Fruit fly (Drosophila melanogaster) whole organism, embryonic: Measurements from ENCODE around the gene CG34242.

ENCODE experiments used
- Abd-B ChIP-seq: fragments of 200-800 bp; sonication (Bioruptor generic); optimal IDR thresholded peaks from 2 replicates; lab custom pipeline; 2018; ENCODE audit warnings: missing biosample characterization, mild to moderate bottlenecking, missing genetic modification characterization, moderate library complexity
- Aef1 ChIP-seq: fragments of 200-800 bp; sonication (Bioruptor generic); IDR thresholded peaks from 3 replicates; pipeline ENCODE4 v1.3.6; 2022; ENCODE audit warnings: missing biosample characterization, missing genetic modification characterization
- BtbVII ChIP-seq: fragments of 200-800 bp; sonication (Bioruptor generic); optimal IDR thresholded peaks from 3 replicates; lab custom pipeline; 2017; ENCODE audit warnings: missing biosample characterization, mild to moderate bottlenecking, missing genetic modification characterization
- CG10431 ChIP-seq: fragments of 200-800 bp; sonication (Bioruptor generic); optimal IDR thresholded peaks from 3 replicates; lab custom pipeline; 2018; ENCODE audit warnings: missing biosample characterization, mild to moderate bottlenecking, missing genetic modification characterization
- CG13287 ChIP-seq: fragments of 200-800 bp; sonication (Bioruptor generic); IDR thresholded peaks from 2 replicates; pipeline ENCODE4 v1.3.6; 2022; ENCODE audit warnings: missing biosample characterization, missing genetic modification characterization; ENCODE audit not compliant: partially characterized antibody
- CG16813 ChIP-seq: fragments of 200-800 bp; sonication (Bioruptor generic); IDR thresholded peaks from 3 replicates; pipeline ENCODE4 v1.3.6; 2022; ENCODE audit warnings: missing biosample characterization, missing genetic modification characterization; ENCODE audit not compliant: partially characterized antibody
- CG17829 ChIP-seq: fragments of 200-800 bp; optimal IDR thresholded peaks from 2 replicates; lab custom pipeline; 2019; ENCODE audit warnings: missing biosample characterization, mild to moderate bottlenecking, missing genetic modification characterization, moderate library complexity
- CG2129 ChIP-seq: fragments of 200-800 bp; sonication (Bioruptor generic); IDR thresholded peaks from 2 replicates; pipeline ENCODE4 v1.3.6; 2022; ENCODE audit warnings: missing biosample characterization, missing genetic modification characterization; ENCODE audit not compliant: partially characterized antibody
- CG2712 ChIP-seq: fragments of 200-800 bp; optimal IDR thresholded peaks from 3 replicates; lab custom pipeline; 2019; ENCODE audit warnings: missing biosample characterization, mild to moderate bottlenecking, missing genetic modification characterization, moderate library complexity
- CG2889 ChIP-seq: fragments of 200-800 bp; sonication (Bioruptor generic); IDR thresholded peaks from 3 replicates; pipeline ENCODE4 v1.3.6; 2022; ENCODE audit warnings: missing biosample characterization, missing genetic modification characterization
- CG34224 ChIP-seq: fragments of 200-800 bp; sonication (Bioruptor generic); IDR thresholded peaks from 3 replicates; pipeline ENCODE4 v1.3.6; 2022; ENCODE audit warnings: missing biosample characterization, missing genetic modification characterization; ENCODE audit not compliant: partially characterized antibody
- CG34376 ChIP-seq: fragments of 200-800 bp; sonication (Bioruptor generic); optimal IDR thresholded peaks from 2 replicates; lab custom pipeline; 2018; ENCODE audit warnings: missing biosample characterization, mild to moderate bottlenecking, missing genetic modification characterization
- CG34422 ChIP-seq: fragments of 200-800 bp; sonication (Bioruptor generic); IDR thresholded peaks from 3 replicates; pipeline ENCODE4 v1.3.6; 2022; ENCODE audit warnings: missing biosample characterization, missing genetic modification characterization
- CG4404 ChIP-seq: fragments of 200-800 bp; sonication (Bioruptor generic); IDR thresholded peaks from 2 replicates; pipeline ENCODE4 v1.3.6; 2022; ENCODE audit warnings: missing biosample characterization, missing genetic modification characterization
- CG4730 ChIP-seq: fragments of 200-800 bp; sonication (Bioruptor generic); IDR thresholded peaks from 2 replicates; pipeline ENCODE4 v1.3.6; 2022; ENCODE audit warnings: missing biosample characterization, missing genetic modification characterization
- CG4820 ChIP-seq: fragments of 200-800 bp; sonication (Bioruptor generic); optimal IDR thresholded peaks from 3 replicates; lab custom pipeline; 2016; ENCODE audit warnings: missing biosample characterization, missing genetic modification characterization
- CG6175 ChIP-seq: fragments of 200-800 bp; sonication (Bioruptor generic); IDR thresholded peaks from 3 replicates; pipeline ENCODE4 v1.3.6; 2022; ENCODE audit warnings: missing biosample characterization, missing genetic modification characterization
- CG8388 ChIP-seq: fragments of 200-800 bp; sonication (Bioruptor generic); optimal IDR thresholded peaks from 2 replicates; lab custom pipeline; 2019; ENCODE audit warnings: missing biosample characterization, mild to moderate bottlenecking, missing genetic modification characterization, moderate library complexity
- CG9817 ChIP-seq: fragments of 200-800 bp; sonication (Bioruptor generic); optimal IDR thresholded peaks from 2 replicates; lab custom pipeline; 2018; ENCODE audit warnings: missing biosample characterization, mild to moderate bottlenecking, missing genetic modification characterization, moderate library complexity
- Dll ChIP-seq: fragments of 200-800 bp; sonication (Bioruptor generic); IDR thresholded peaks from 4 replicates; pipeline ENCODE4 v1.3.6; 2022; ENCODE audit warnings: missing biosample characterization, missing genetic modification characterization; ENCODE audit not compliant: partially characterized antibody
- Doc2 ChIP-seq: fragments of 200-800 bp; sonication (Bioruptor generic); IDR thresholded peaks from 2 replicates; pipeline ENCODE4 v1.3.6; 2022; ENCODE audit warnings: missing biosample characterization, missing genetic modification characterization
- Doc3 ChIP-seq: fragments of 200-800 bp; sonication (Bioruptor generic); IDR thresholded peaks from 3 replicates; pipeline ENCODE4 v1.3.6; 2022; ENCODE audit warnings: missing biosample characterization, missing genetic modification characterization; ENCODE audit not compliant: partially characterized antibody
- Hsf ChIP-seq: fragments of 200-800 bp; sonication (Bioruptor generic); optimal IDR thresholded peaks from 3 replicates; lab custom pipeline; 2016; ENCODE audit warnings: missing biosample characterization, missing genetic modification characterization
- Nf-YA ChIP-seq: fragments of 200-800 bp; sonication (Bioruptor generic); IDR thresholded peaks from 2 replicates; pipeline ENCODE4 v1.3.6; 2022; ENCODE audit warnings: missing biosample characterization, missing genetic modification characterization
- Rx ChIP-seq: fragments of 200-800 bp; sonication (Bioruptor generic); IDR thresholded peaks from 2 replicates; pipeline ENCODE4 v1.3.6; 2022; ENCODE audit warnings: missing biosample characterization, missing genetic modification characterization
- Scr ChIP-seq: fragments of 200-800 bp; sonication (Bioruptor generic); IDR thresholded peaks from 2 replicates; pipeline ENCODE4 v1.3.6; 2022; ENCODE audit warnings: missing biosample characterization, missing genetic modification characterization; ENCODE audit not compliant: partially characterized antibody
- ab ChIP-seq: fragments of 200-800 bp; sonication (Bioruptor generic); optimal IDR thresholded peaks from 2 replicates; lab custom pipeline; 2016; ENCODE audit warnings: missing biosample characterization, missing genetic modification characterization
- aop ChIP-seq: fragments of 200-800 bp; sonication (Bioruptor generic); IDR thresholded peaks from 2 replicates; pipeline ENCODE4 v1.3.6; 2022; ENCODE audit warnings: missing biosample characterization, missing genetic modification characterization
- az2 ChIP-seq: fragments of 200-800 bp; sonication (Bioruptor generic); optimal IDR thresholded peaks from 3 replicates; lab custom pipeline; 2016; ENCODE audit warnings: missing biosample characterization, missing genetic modification characterization
- bigmax ChIP-seq: fragments of 200-800 bp; sonication (Bioruptor generic); optimal IDR thresholded peaks from 2 replicates; lab custom pipeline; 2018; ENCODE audit warnings: missing biosample characterization, mild to moderate bottlenecking, missing genetic modification characterization
- bsh ChIP-seq, 2 experiments: fragments of 200-800 bp; sonication (Bioruptor generic); optimal IDR thresholded peaks; 2 replicates each; lab custom pipeline; 2017 to 2018; ENCODE audit warnings: mild to moderate bottlenecking in 2 of 2, missing biosample characterization in 2 of 2, missing genetic modification characterization in 2 of 2, moderate library complexity in 1 of 2
- corto ChIP-seq: fragments of 200-800 bp; sonication (Bioruptor generic); optimal IDR thresholded peaks from 2 replicates; lab custom pipeline; 2016; ENCODE audit warnings: missing biosample characterization, mild to moderate bottlenecking, missing genetic modification characterization, moderate library complexity
- fd64A ChIP-seq: fragments of 200-800 bp; sonication (Bioruptor generic); optimal IDR thresholded peaks from 3 replicates; lab custom pipeline; 2018; ENCODE audit warnings: missing biosample characterization, mild to moderate bottlenecking, missing genetic modification characterization
- grn ChIP-seq: fragments of 200-800 bp; sonication (Bioruptor generic); optimal IDR thresholded peaks from 3 replicates; lab custom pipeline; 2017; ENCODE audit warnings: missing biosample characterization, missing genetic modification characterization
- gsb ChIP-seq: fragments of 200-800 bp; sonication (Bioruptor generic); IDR thresholded peaks from 2 replicates; pipeline ENCODE4 v1.3.6; 2022; ENCODE audit warnings: missing biosample characterization, missing genetic modification characterization
- hb ChIP-seq: fragments of 200-800 bp; sonication (Bioruptor generic); IDR thresholded peaks from 3 replicates; pipeline ENCODE4 v1.3.6; 2022; ENCODE audit warnings: missing biosample characterization, missing genetic modification characterization; ENCODE audit not compliant: partially characterized antibody
- hkb ChIP-seq, 2 experiments: fragments of 200-800 bp in 1 of 2; fragments of >200 bp in 1 of 2; sonication (Bioruptor generic) in 1 of 2; IDR thresholded peaks in 1 of 2; optimal IDR thresholded peaks in 1 of 2; 2 replicates each; pipeline versions ENCODE4 v1.3.6 to Lab custom; 2017 to 2022; ENCODE audit warnings: missing biosample characterization in 1 of 2, missing genetic modification characterization in 1 of 2
- lbe ChIP-seq: fragments of 200-800 bp; sonication (Bioruptor generic); optimal IDR thresholded peaks from 2 replicates; lab custom pipeline; 2016; ENCODE audit warnings: missing biosample characterization, mild to moderate bottlenecking, missing genetic modification characterization
- mirr ChIP-seq: fragments of 200-800 bp; sonication (Bioruptor generic); optimal IDR thresholded peaks from 3 replicates; lab custom pipeline; 2018; ENCODE audit warnings: missing biosample characterization, mild to moderate bottlenecking, missing genetic modification characterization
- mld ChIP-seq: fragments of 200-800 bp; sonication (Bioruptor generic); IDR thresholded peaks from 3 replicates; pipeline ENCODE4 v1.3.6; 2022; ENCODE audit warnings: missing biosample characterization, missing genetic modification characterization; ENCODE audit not compliant: partially characterized antibody
- nerfin-2 ChIP-seq: fragments of 200-800 bp; sonication (Bioruptor generic); IDR thresholded peaks from 2 replicates; pipeline ENCODE4 v1.3.6; 2022; ENCODE audit warnings: missing biosample characterization, missing genetic modification characterization; ENCODE audit not compliant: partially characterized antibody
- odd ChIP-seq: fragments of 200-800 bp; sonication (Bioruptor generic); optimal IDR thresholded peaks from 2 replicates; lab custom pipeline; 2017; ENCODE audit warnings: missing biosample characterization, mild to moderate bottlenecking, missing genetic modification characterization
- pzg ChIP-seq: fragments of 200-800 bp; sonication (Bioruptor generic); optimal IDR thresholded peaks from 3 replicates; lab custom pipeline; 2018; ENCODE audit warnings: missing biosample characterization, mild to moderate bottlenecking, missing genetic modification characterization, moderate library complexity
- slou ChIP-seq: fragments of 200-800 bp; sonication (Bioruptor generic); optimal IDR thresholded peaks from 3 replicates; lab custom pipeline; 2016; ENCODE audit warnings: missing biosample characterization, missing genetic modification characterization
- sna ChIP-seq: fragments of 200-800 bp; sonication (Bioruptor generic); IDR thresholded peaks from 2 replicates; pipeline ENCODE4 v1.3.6; 2022; ENCODE audit warnings: missing biosample characterization, missing genetic modification characterization; ENCODE audit not compliant: partially characterized antibody
- tin ChIP-seq: fragments of 200-800 bp; sonication (Bioruptor generic); optimal IDR thresholded peaks from 3 replicates; lab custom pipeline; 2016; ENCODE audit warnings: missing biosample characterization, missing genetic modification characterization
- toy ChIP-seq: fragments of 200-800 bp; sonication (Bioruptor generic); IDR thresholded peaks from 2 replicates; pipeline ENCODE4 v1.3.6; 2022; ENCODE audit warnings: missing biosample characterization, missing genetic modification characterization
- yki ChIP-seq: fragments of >200 bp; optimal IDR thresholded peaks from 3 replicates; lab custom pipeline; 2018
- zen2 ChIP-seq: fragments of 200-800 bp; sonication (Bioruptor generic); IDR thresholded peaks from 3 replicates; pipeline ENCODE4 v1.3.6; 2022; ENCODE audit warnings: missing biosample characterization, missing genetic modification characterization; ENCODE audit not compliant: partially characterized antibody
- zfh2 ChIP-seq: fragments of 200-800 bp; sonication (Bioruptor generic); optimal IDR thresholded peaks from 2 replicates; lab custom pipeline; 2016; ENCODE audit warnings: missing biosample characterization, missing genetic modification characterization

CG34242 gene

dm6 chr3L:12489952-12490351 is 43.8 kb upstream of the CG34242 start (continued):
- TF ChIP-seq bigmax (GFP tag; lab: Kevin White, UChicago), result no peak
- no peak for TF ChIP-seq odd (GFP tag; lab: Kevin White, UChicago)
- no peak for TF ChIP-seq mirr (GFP tag; lab: Kevin White, UChicago)
- no peak for TF ChIP-seq nerfin-2
- TF ChIP-seq Doc2, result no peak
- TF ChIP-seq CG9817, result no peak
- TF ChIP-seq Hsf (GFP tag; lab: Kevin White, UChicago), result no peak
- TF ChIP-seq Aef1 (GFP tag; lab: Robert Waterston, UW), result no peak
- peak; percentile 78 for TF ChIP-seq grn (GFP tag; lab: Kevin White, UChicago)
- no peak for TF ChIP-seq toy (GFP tag; lab: Robert Waterston, UW)
- TF ChIP-seq Scr, result no peak; the same call in 1 of the 2 replicates
- no peak for TF ChIP-seq CG17829 (tag; lab: Kevin White, UChicago)
- no peak for TF ChIP-seq sna (GFP tag; lab: Robert Waterston, UW)
- no peak for TF ChIP-seq gsb (GFP tag; lab: Robert Waterston, UW)
- TF ChIP-seq CG6175 (GFP tag; lab: Robert Waterston, UW), result 0 out of 3 replicates have a peak, but pooled peaks have one; percentile 17
- no peak for TF ChIP-seq mld (GFP tag; lab: Robert Waterston, UW)
- 0 out of 4 replicates have a peak, but pooled peaks have one; percentile 31 for TF ChIP-seq Dll (GFP tag; lab: Robert Waterston, UW)
- no peak for TF ChIP-seq CG2889
- TF ChIP-seq CG4730, result no peak
- no peak for TF ChIP-seq Rx (GFP tag; lab: Robert Waterston, UW)
- TF ChIP-seq pzg (GFP tag; lab: Kevin White, UChicago), result no peak
- no peak for TF ChIP-seq CG16813 (GFP tag; lab: Robert Waterston, UW)
- no peak for TF ChIP-seq Abd-B (GFP tag; lab: Kevin White, UChicago)
- TF ChIP-seq hb, result no peak
- no peak for TF ChIP-seq CG4404 (GFP tag; lab: Robert Waterston, UW)
- TF ChIP-seq CG10431 (GFP tag; lab: Kevin White, UChicago), result no peak
- no peak for TF ChIP-seq CG4820 (GFP tag; lab: Kevin White, UChicago)
- TF ChIP-seq Doc3 (GFP tag; lab: Robert Waterston, UW), result no peak
- no peak for TF ChIP-seq CG34422 (GFP tag; lab: Robert Waterston, UW)
- no peak for TF ChIP-seq bsh (GFP tag; optimal IDR thresholded peaks at IDR 0.05; lab: Kevin White, UChicago)
- no peak for TF ChIP-seq CG2129 (GFP tag; lab: Robert Waterston, UW)
- TF ChIP-seq yki, result peak; percentile 59
- TF ChIP-seq az2 (GFP tag; lab: Kevin White, UChicago), result no peak
- peak; percentile 42; the same call in 1 of the 3 replicates for TF ChIP-seq CG34224 (GFP tag; lab: Robert Waterston, UW)
- no peak for TF ChIP-seq Nf-YA (GFP tag; lab: Robert Waterston, UW)
- TF ChIP-seq ab, result no peak
- TF ChIP-seq CG13287 (GFP tag; lab: Robert Waterston, UW), result 0 out of 2 replicates have a peak, but pooled peaks have one; percentile 8
- no peak for TF ChIP-seq tin (GFP tag; lab: Kevin White, UChicago)
- TF ChIP-seq slou (GFP tag; lab: Kevin White, UChicago), result no peak
- no peak for TF ChIP-seq fd64A (GFP tag; lab: Kevin White, UChicago)
- no peak for TF ChIP-seq CG2712 (tag; lab: Kevin White, UChicago)
- peak; percentile 12 for TF ChIP-seq corto (GFP tag; lab: Kevin White, UChicago)
- no peak for TF ChIP-seq BtbVII (GFP tag; lab: Kevin White, UChicago)
- no peak for TF ChIP-seq zfh2 (GFP tag; lab: Kevin White, UChicago)
- TF ChIP-seq aop (GFP tag; lab: Robert Waterston, UW), result no peak
- peak; percentile 61; the same call in 2 of the 3 replicates for TF ChIP-seq zen2 (GFP tag; lab: Robert Waterston, UW)
- TF ChIP-seq CG8388 (GFP tag; lab: Kevin White, UChicago), result no peak
- no peak for TF ChIP-seq hkb (optimal IDR thresholded peaks at IDR 0.05; lab: Kevin White, UChicago)
- peak; percentile 40; the same call in 1 of the 2 replicates for TF ChIP-seq hkb (GFP tag; IDR thresholded peaks at IDR 0.05; lab: Robert Waterston, UW)
- peak; percentile 69 for TF ChIP-seq lbe
- peak; percentile 25 for TF ChIP-seq CG34376 (GFP tag; lab: Kevin White, UChicago)
